Worm (Caenorhabditis elegans) whole organism, late embryonic: ENCODE data around the gene zipt-13.

ENCODE experiments used
- C08G9.2 ChIP-seq: sonication (generic microtip); optimal IDR thresholded peaks from 2 replicates; lab custom pipeline; 2016; ENCODE audit warnings: mild to moderate bottlenecking, missing genetic modification characterization, moderate library complexity, missing compliant biosample characterization
- C38D4.7 ChIP-seq: fragments of 200-800 bp; sonication (Bioruptor generic); optimal IDR thresholded peaks from 2 replicates; lab custom pipeline; 2018; ENCODE audit warnings: mild to moderate bottlenecking, missing genetic modification characterization, moderate library complexity, missing compliant biosample characterization
- F13H6.1 ChIP-seq: sonication (generic microtip); optimal IDR thresholded peaks from 2 replicates; lab custom pipeline; 2016; ENCODE audit warnings: missing genetic modification characterization, missing compliant biosample characterization
- K02D7.2 ChIP-seq: sonication (generic microtip); optimal IDR thresholded peaks from 2 replicates; lab custom pipeline; 2017; ENCODE audit warnings: mild to moderate bottlenecking, missing genetic modification characterization, missing compliant biosample characterization
- T23F11.4 ChIP-seq: fragments of 200-800 bp; sonication (Bioruptor generic); optimal IDR thresholded peaks from 2 replicates; lab custom pipeline; 2018; ENCODE audit warnings: mild to moderate bottlenecking, missing genetic modification characterization, missing compliant biosample characterization
- Y22D7AL.16 ChIP-seq: sonication (generic microtip); optimal IDR thresholded peaks from 2 replicates; lab custom pipeline; 2016; ENCODE audit warnings: missing genetic modification characterization, missing compliant biosample characterization
- ahr-1 ChIP-seq: sonication (generic microtip); optimal IDR thresholded peaks from 2 replicates; lab custom pipeline; 2016; ENCODE audit warnings: missing genetic modification characterization, missing compliant biosample characterization
- ceh-18 ChIP-seq: sonication (generic microtip); optimal IDR thresholded peaks from 2 replicates; lab custom pipeline; 2016; ENCODE audit warnings: missing genetic modification characterization, missing compliant biosample characterization
- ceh-19 ChIP-seq: fragments of 200-800 bp; sonication (Bioruptor generic); optimal IDR thresholded peaks from 2 replicates; lab custom pipeline; 2018; ENCODE audit warnings: mild to moderate bottlenecking, missing genetic modification characterization, missing compliant biosample characterization
- ceh-2 ChIP-seq: sonication (generic microtip); optimal IDR thresholded peaks from 2 replicates; lab custom pipeline; 2016; ENCODE audit warnings: missing genotype, missing genetic modification characterization, missing compliant biosample characterization
- ceh-24 ChIP-seq: sonication (generic microtip); optimal IDR thresholded peaks from 2 replicates; lab custom pipeline; 2016; ENCODE audit warnings: mild to moderate bottlenecking, missing genetic modification characterization, missing compliant biosample characterization
- ceh-30 ChIP-seq: fragments of 150-350 bp; optimal IDR thresholded peaks from 2 replicates; lab custom pipeline; 2014; ENCODE audit warnings: missing biosample characterization, missing genetic modification characterization
- ceh-31 ChIP-seq: sonication (generic microtip); optimal IDR thresholded peaks from 2 replicates; lab custom pipeline; 2016; ENCODE audit warnings: missing genetic modification characterization, missing compliant biosample characterization
- ceh-34 ChIP-seq: sonication (generic microtip); optimal IDR thresholded peaks from 2 replicates; lab custom pipeline; 2016; ENCODE audit warnings: mild to moderate bottlenecking, missing genetic modification characterization, missing compliant biosample characterization
- ceh-48 ChIP-seq: sonication (generic microtip); optimal IDR thresholded peaks from 2 replicates; lab custom pipeline; 2016; ENCODE audit warnings: missing genetic modification characterization, inconsistent platforms, missing compliant biosample characterization
- ceh-6 ChIP-seq: fragments of 200-800 bp; sonication (Bioruptor generic); optimal IDR thresholded peaks from 2 replicates; lab custom pipeline; 2018; ENCODE audit warnings: mild to moderate bottlenecking, missing genetic modification characterization, missing compliant biosample characterization
- che-1 ChIP-seq: sonication (generic microtip); optimal IDR thresholded peaks from 2 replicates; lab custom pipeline; 2016; ENCODE audit warnings: mild to moderate bottlenecking, missing genetic modification characterization, missing compliant biosample characterization
- dmd-4 ChIP-seq: sonication (generic microtip); optimal IDR thresholded peaks from 2 replicates; lab custom pipeline; 2016; ENCODE audit warnings: borderline replicate concordance, missing genetic modification characterization, missing compliant biosample characterization
- dve-1 ChIP-seq: sonication (generic microtip); optimal IDR thresholded peaks from 2 replicates; lab custom pipeline; 2017; ENCODE audit warnings: antibody characterized with exemption, mild to moderate bottlenecking, missing genetic modification characterization, missing compliant biosample characterization
- elt-2 ChIP-seq: sonication (generic microtip); optimal IDR thresholded peaks from 2 replicates; lab custom pipeline; 2016; ENCODE audit warnings: missing genetic modification reagents, missing genetic modification characterization, missing compliant biosample characterization
- ets-4 ChIP-seq: sonication (generic microtip); optimal IDR thresholded peaks from 2 replicates; lab custom pipeline; 2016; ENCODE audit warnings: missing genetic modification characterization, missing compliant biosample characterization
- fax-1 ChIP-seq: sonication (generic microtip); optimal IDR thresholded peaks from 2 replicates; lab custom pipeline; 2016; ENCODE audit warnings: missing genotype, missing genetic modification characterization, missing compliant biosample characterization
- fkh-10 ChIP-seq: fragments of 150-350 bp; optimal IDR thresholded peaks from 2 replicates; lab custom pipeline; 2014; ENCODE audit warnings: missing biosample characterization, missing genetic modification reagents, missing genetic modification characterization
- fkh-6 ChIP-seq: sonication (generic microtip); optimal IDR thresholded peaks from 2 replicates; lab custom pipeline; 2016; ENCODE audit warnings: missing genetic modification characterization, missing compliant biosample characterization
- gmeb-2 ChIP-seq: sonication (generic microtip); optimal IDR thresholded peaks from 2 replicates; lab custom pipeline; 2016; ENCODE audit warnings: missing genetic modification characterization, inconsistent platforms, missing compliant biosample characterization
- hlh-13 ChIP-seq: fragments of 200-800 bp; sonication (Bioruptor generic); optimal IDR thresholded peaks from 2 replicates; lab custom pipeline; 2018; ENCODE audit warnings: mild to moderate bottlenecking, missing genetic modification characterization, missing compliant biosample characterization
- hlh-15 ChIP-seq: sonication (generic microtip); optimal IDR thresholded peaks from 2 replicates; lab custom pipeline; 2016; ENCODE audit warnings: missing genetic modification characterization, missing compliant biosample characterization
- hlh-6 ChIP-seq: sonication (generic microtip); optimal IDR thresholded peaks from 2 replicates; lab custom pipeline; 2016; ENCODE audit warnings: missing genotype, missing genetic modification characterization, missing compliant biosample characterization
- hlh-8 ChIP-seq: sonication (generic microtip); optimal IDR thresholded peaks from 2 replicates; lab custom pipeline; 2016; ENCODE audit warnings: missing genotype, missing genetic modification characterization, missing compliant biosample characterization
- lin-11 ChIP-seq: fragments of 200-800 bp; sonication (Bioruptor generic); optimal IDR thresholded peaks from 2 replicates; lab custom pipeline; 2018; ENCODE audit warnings: mild to moderate bottlenecking, missing genetic modification characterization, missing compliant biosample characterization
- madf-2 ChIP-seq: sonication (generic microtip); optimal IDR thresholded peaks from 2 replicates; lab custom pipeline; 2017; ENCODE audit warnings: missing genetic modification characterization, missing compliant biosample characterization
- mec-3 ChIP-seq: sonication (generic microtip); optimal IDR thresholded peaks from 2 replicates; lab custom pipeline; 2016; ENCODE audit warnings: borderline replicate concordance, missing genetic modification characterization, missing compliant biosample characterization
- nfya-1 ChIP-seq: sonication (generic microtip); optimal IDR thresholded peaks from 2 replicates; lab custom pipeline; 2017; ENCODE audit warnings: missing genetic modification characterization, mild to moderate bottlenecking, missing compliant biosample characterization, antibody characterized with exemption, moderate library complexity
- nhr-11 ChIP-seq: fragments of 150-350 bp; optimal IDR thresholded peaks from 2 replicates; lab custom pipeline; 2014; ENCODE audit warnings: missing biosample characterization, missing genetic modification characterization
- npax-4 ChIP-seq: sonication (generic microtip); optimal IDR thresholded peaks from 2 replicates; lab custom pipeline; 2016; ENCODE audit warnings: missing genetic modification characterization, missing compliant biosample characterization
- odd-2 ChIP-seq: sonication (generic microtip); optimal IDR thresholded peaks from 2 replicates; lab custom pipeline; 2017; ENCODE audit warnings: antibody characterized with exemption, mild to moderate bottlenecking, missing genetic modification characterization, missing compliant biosample characterization
- pag-3 ChIP-seq: sonication (generic microtip); optimal IDR thresholded peaks from 2 replicates; lab custom pipeline; 2016; ENCODE audit warnings: missing compliant biosample characterization, missing genetic modification characterization, borderline replicate concordance
- pax-1 ChIP-seq: fragments of 150-350 bp; optimal IDR thresholded peaks from 2 replicates; lab custom pipeline; 2014; ENCODE audit warnings: missing biosample characterization, missing genetic modification characterization
- pha-2 ChIP-seq: sonication (generic microtip); optimal IDR thresholded peaks from 2 replicates; lab custom pipeline; 2017; ENCODE audit warnings: mild to moderate bottlenecking, missing genetic modification characterization, missing compliant biosample characterization
- rnt-1 ChIP-seq: sonication (generic microtip); optimal IDR thresholded peaks from 2 replicates; lab custom pipeline; 2016; ENCODE audit warnings: missing genetic modification characterization, missing compliant biosample characterization
- sdc-2 ChIP-seq: sonication (generic microtip); optimal IDR thresholded peaks from 2 replicates; lab custom pipeline; 2016; ENCODE audit warnings: missing genotype, missing genetic modification characterization, missing compliant biosample characterization
- sox-4 ChIP-seq: sonication (generic microtip); optimal IDR thresholded peaks from 2 replicates; lab custom pipeline; 2017; ENCODE audit warnings: mild to moderate bottlenecking, missing genetic modification characterization, inconsistent platforms, missing compliant biosample characterization
- syd-9 ChIP-seq: sonication (generic microtip); optimal IDR thresholded peaks from 2 replicates; lab custom pipeline; 2016; ENCODE audit warnings: mild to moderate bottlenecking, missing genetic modification characterization, moderate library complexity, missing compliant biosample characterization
- tbx-2 ChIP-seq: sonication (generic microtip); optimal IDR thresholded peaks from 2 replicates; lab custom pipeline; 2016; ENCODE audit warnings: missing genetic modification characterization, missing compliant biosample characterization
- tbx-7 ChIP-seq: sonication (generic microtip); optimal IDR thresholded peaks from 2 replicates; lab custom pipeline; 2016; ENCODE audit warnings: missing genotype, missing genetic modification characterization, missing compliant biosample characterization
- ttx-3 ChIP-seq: sonication (generic microtip); optimal IDR thresholded peaks from 2 replicates; lab custom pipeline; 2016; ENCODE audit warnings: missing genetic modification reagents, missing genetic modification characterization, missing compliant biosample characterization
- unc-42 ChIP-seq: sonication (generic microtip); optimal IDR thresholded peaks from 2 replicates; lab custom pipeline; 2016; ENCODE audit warnings: missing genotype, missing genetic modification characterization, missing compliant biosample characterization
- unc-55 ChIP-seq: sonication (generic microtip); optimal IDR thresholded peaks from 2 replicates; lab custom pipeline; 2017; ENCODE audit warnings: missing biosample characterization, missing genetic modification reagents, missing genetic modification characterization
- unc-86 ChIP-seq: sonication (generic microtip); optimal IDR thresholded peaks from 2 replicates; lab custom pipeline; 2016; ENCODE audit warnings: missing genetic modification characterization, missing compliant biosample characterization
- zip-5 ChIP-seq: sonication (generic microtip); optimal IDR thresholded peaks from 2 replicates; lab custom pipeline; 2016; ENCODE audit warnings: missing genetic modification characterization, missing compliant biosample characterization

zipt-13 gene

DNA sequence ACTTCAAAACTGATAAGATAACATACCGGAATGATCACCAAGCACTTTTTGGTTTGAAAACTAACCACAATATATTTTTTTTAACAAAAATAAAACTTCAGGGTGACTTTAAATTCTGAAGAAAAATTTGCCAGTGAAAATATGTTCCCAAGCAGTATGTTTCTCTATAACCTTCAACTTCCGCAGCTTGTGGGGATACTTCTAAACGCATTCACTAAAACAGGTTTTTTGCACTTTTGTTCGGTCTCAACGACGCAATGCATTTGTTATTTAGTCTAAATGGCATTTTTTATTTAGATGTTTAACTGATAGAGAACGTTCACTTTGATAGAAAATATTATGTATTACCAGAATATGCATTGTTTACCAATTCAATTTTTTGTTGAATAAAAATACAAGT lies 47.5 kb downstream of the zipt-13 start:
- no peak for TF ChIP-seq hlh-8 (tag; lab: Kevin White, UChicago)
- no peak for TF ChIP-seq hlh-6 (tag; lab: Kevin White, UChicago)
- TF ChIP-seq rnt-1 (tag; lab: Kevin White, UChicago), result no peak
- TF ChIP-seq che-1, result no peak
- no peak for TF ChIP-seq dve-1 (tag; lab: Kevin White, UChicago)
- TF ChIP-seq ceh-6 (GFP tag; lab: Kevin White, UChicago), result no peak
- TF ChIP-seq lin-11 (tag; lab: Kevin White, UChicago), result no peak
- TF ChIP-seq unc-55 (GFP tag; lab: Kevin White, UChicago), result no peak
- no peak for TF ChIP-seq ahr-1 (tag; lab: Kevin White, UChicago)
- no peak for TF ChIP-seq Y22D7AL.16 (tag; lab: Kevin White, UChicago)
- TF ChIP-seq ceh-30 (tag; lab: Kevin White, UChicago), result no peak
- no peak for TF ChIP-seq C08G9.2 (tag; lab: Kevin White, UChicago)
- TF ChIP-seq ceh-18 (tag; lab: Kevin White, UChicago), result no peak
- TF ChIP-seq ceh-24 (tag; lab: Kevin White, UChicago), result no peak
- TF ChIP-seq ets-4, result no peak
- TF ChIP-seq madf-2 (tag; lab: Kevin White, UChicago), result no peak
- TF ChIP-seq pax-1 (tag; lab: Kevin White, UChicago), result no peak

DNA sequence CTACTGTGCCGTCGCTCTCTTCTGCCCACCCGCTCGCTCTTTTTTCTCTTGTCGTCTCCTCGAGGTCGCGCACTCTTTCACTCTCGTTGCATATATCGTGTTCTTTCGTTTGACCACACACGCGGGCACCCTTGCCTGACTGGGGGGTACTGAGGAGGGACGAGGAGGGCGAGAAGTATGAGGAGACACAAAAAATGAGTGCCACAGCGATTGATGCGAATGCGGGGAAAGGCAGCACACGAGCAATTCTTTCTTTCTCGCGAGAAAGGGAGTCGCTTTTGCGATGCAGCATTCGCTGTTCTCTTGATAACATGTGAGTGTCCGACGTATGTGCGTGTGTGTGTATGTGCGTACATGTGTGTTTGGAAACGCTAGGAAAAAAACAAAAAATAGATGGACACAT lies 48.2 kb downstream of the zipt-13 start:
- TF ChIP-seq ceh-34 (tag; lab: Kevin White, UChicago) (peak; percentile 87), unc-86 (tag; lab: Kevin White, UChicago) (peak; percentile 32), C08G9.2 (tag; lab: Kevin White, UChicago) (peak; percentile 40), gmeb-2 (tag; lab: Kevin White, UChicago) (peak; percentile 10), dmd-4 (tag; lab: Kevin White, UChicago) (peak; percentile 66), fax-1 (peak; percentile 65), ttx-3 (tag; lab: Kevin White, UChicago) (no peak), hlh-15 (no peak), ceh-2 (tag; lab: Kevin White, UChicago) (peak; percentile 57), ets-4 (peak; percentile 26), sox-4 (tag; lab: Kevin White, UChicago) (no peak), pag-3 (tag; lab: Kevin White, UChicago) (peak; percentile 3), syd-9 (tag; lab: Kevin White, UChicago) (peak; percentile 74), hlh-13 (GFP tag; lab: Kevin White, UChicago) (no peak), pha-2 (tag; lab: Kevin White, UChicago) (peak; percentile 77), ceh-18 (tag; lab: Kevin White, UChicago) (peak; percentile 85), ceh-30 (tag; lab: Kevin White, UChicago) (peak; percentile 52), K02D7.2 (tag; lab: Kevin White, UChicago) (peak; percentile 16), mec-3 (peak; percentile 52), odd-2 (tag; lab: Kevin White, UChicago) (no peak), zip-5 (tag; lab: Kevin White, UChicago) (no peak), fkh-10 (GFP tag; lab: Kevin White, UChicago) (no peak), C38D4.7 (GFP tag; lab: Kevin White, UChicago) (no peak), tbx-7 (tag; lab: Kevin White, UChicago) (no peak), nhr-11 (tag; lab: Kevin White, UChicago) (no peak), tbx-2 (tag; lab: Kevin White, UChicago) (peak; percentile 92), ceh-19 (GFP tag; lab: Kevin White, UChicago) (no peak), lin-11 (tag; lab: Kevin White, UChicago) (no peak), nfya-1 (tag; lab: Kevin White, UChicago) (peak; percentile 75), unc-55 (GFP tag; lab: Kevin White, UChicago) (peak; percentile 41), dve-1 (tag; lab: Kevin White, UChicago) (no peak), npax-4 (tag; lab: Kevin White, UChicago) (no peak), fkh-6 (tag; lab: Kevin White, UChicago) (peak; percentile 35), ceh-6 (GFP tag; lab: Kevin White, UChicago) (peak; percentile 22), ceh-24 (tag; lab: Kevin White, UChicago) (no peak), madf-2 (tag; lab: Kevin White, UChicago) (peak; percentile 98), T23F11.4 (GFP tag; lab: Kevin White, UChicago) (peak; percentile 14), F13H6.1 (tag; lab: Kevin White, UChicago) (peak; percentile 70), ceh-31 (tag; lab: Kevin White, UChicago) (peak; percentile 77), sdc-2 (tag; lab: Kevin White, UChicago) (peak; percentile 81), che-1 (no peak), ceh-48 (tag; lab: Kevin White, UChicago) (peak; percentile 2), elt-2 (tag; lab: Kevin White, UChicago) (peak; percentile 79), unc-42 (tag; lab: Kevin White, UChicago) (peak; percentile 71)
